Fruit fly (Drosophila melanogaster) Kc167 (cell line): ENCODE data around the gene Rab3-GAP.

ENCODE experiments used
- Myc ChIP-seq: fragments of >200 bp; optimal IDR thresholded peaks from 2 replicates; lab custom pipeline; 2017; ENCODE audit warnings: missing external identifiers
- Sin3A ChIP-seq: fragments of >200 bp; optimal IDR thresholded peaks from 2 replicates; lab custom pipeline; 2018; ENCODE audit warnings: missing external identifiers
- h ChIP-seq: fragments of >200 bp; optimal IDR thresholded peaks from 3 replicates; lab custom pipeline; 2018; ENCODE audit warnings: missing external identifiers
- insv ChIP-seq: fragments of >200 bp; optimal IDR thresholded peaks from 3 replicates; lab custom pipeline; 2018; ENCODE audit warnings: missing external identifiers
- psq ChIP-seq: fragments of >200 bp; optimal IDR thresholded peaks from 2 replicates; lab custom pipeline; 2017; ENCODE audit warnings: missing external identifiers
- ttk ChIP-seq: sonication (Bioruptor generic); optimal IDR thresholded peaks from 2 replicates; lab custom pipeline; 2017; ENCODE audit warnings: missing external identifiers

DNA sequence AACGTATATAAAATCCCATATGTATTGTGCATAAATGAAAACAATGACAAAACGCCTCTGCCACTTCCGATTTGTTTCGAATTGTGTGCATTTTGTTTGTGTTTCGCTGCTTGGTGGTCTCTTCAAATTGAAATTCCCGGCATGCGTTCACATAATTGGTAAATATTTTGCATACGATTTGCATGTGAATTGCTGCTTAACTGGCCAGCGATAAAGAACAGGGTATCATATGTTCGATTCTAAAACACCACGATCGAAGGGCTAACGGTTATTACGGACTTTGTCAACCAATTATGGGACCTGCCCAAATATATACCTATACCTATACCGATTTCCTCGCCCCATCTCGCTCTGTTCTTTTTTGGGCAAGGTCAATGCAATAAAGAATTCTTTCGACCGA is 34.9 kb downstream of the Rab3-GAP start:
- TF ChIP-seq ttk (no peak), h (no peak), Sin3A (no peak), psq (lab: Kevin White, UChicago) (no peak), Myc (lab: Kevin White, UChicago) (no peak), insv (no peak)
